Fruit fly (Drosophila melanogaster) whole organism, larva: Measurements from ENCODE around the gene CG7568.

Source experiments
- noc ChIP-seq: fragments of 200-800 bp; sonication (Bioruptor generic); optimal IDR thresholded peaks from 3 replicates; lab custom pipeline; 2019; ENCODE audit warnings: missing biosample characterization, mild to moderate bottlenecking, missing genetic modification characterization, moderate library complexity

CG7568 gene

DNA sequence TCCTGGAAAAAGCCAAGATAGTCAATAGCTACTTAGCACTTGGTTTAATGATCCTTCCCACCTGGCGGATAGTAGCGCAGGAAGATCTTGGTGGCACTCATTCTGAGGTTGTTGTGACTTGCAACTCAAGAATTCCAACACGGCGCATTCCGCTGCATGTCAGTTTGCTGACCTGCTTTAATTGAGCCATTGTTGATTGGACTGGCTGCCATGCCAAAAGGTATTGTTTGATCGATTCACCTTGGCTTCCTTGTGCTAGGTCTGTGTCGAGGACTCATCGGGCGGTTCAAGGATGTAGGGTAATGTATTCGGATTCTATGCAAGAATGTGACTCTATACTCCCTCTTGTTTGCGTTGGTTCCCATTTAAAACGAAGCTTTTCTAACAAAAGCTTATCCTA, at the start of gene CG7568:
CG7568 (minus strand) TSS at position 101 of the 400 bp plus-strand sequence.
- TF ChIP-seq noc (tag; lab: Kevin White, UChicago) = no peak

- TF ChIP-seq noc (tag; lab: Kevin White, UChicago) = no peak
These were observed 25.2 kb upstream of the CG7568 start for dm6 chr3R:29625883-29626282.

DNA sequence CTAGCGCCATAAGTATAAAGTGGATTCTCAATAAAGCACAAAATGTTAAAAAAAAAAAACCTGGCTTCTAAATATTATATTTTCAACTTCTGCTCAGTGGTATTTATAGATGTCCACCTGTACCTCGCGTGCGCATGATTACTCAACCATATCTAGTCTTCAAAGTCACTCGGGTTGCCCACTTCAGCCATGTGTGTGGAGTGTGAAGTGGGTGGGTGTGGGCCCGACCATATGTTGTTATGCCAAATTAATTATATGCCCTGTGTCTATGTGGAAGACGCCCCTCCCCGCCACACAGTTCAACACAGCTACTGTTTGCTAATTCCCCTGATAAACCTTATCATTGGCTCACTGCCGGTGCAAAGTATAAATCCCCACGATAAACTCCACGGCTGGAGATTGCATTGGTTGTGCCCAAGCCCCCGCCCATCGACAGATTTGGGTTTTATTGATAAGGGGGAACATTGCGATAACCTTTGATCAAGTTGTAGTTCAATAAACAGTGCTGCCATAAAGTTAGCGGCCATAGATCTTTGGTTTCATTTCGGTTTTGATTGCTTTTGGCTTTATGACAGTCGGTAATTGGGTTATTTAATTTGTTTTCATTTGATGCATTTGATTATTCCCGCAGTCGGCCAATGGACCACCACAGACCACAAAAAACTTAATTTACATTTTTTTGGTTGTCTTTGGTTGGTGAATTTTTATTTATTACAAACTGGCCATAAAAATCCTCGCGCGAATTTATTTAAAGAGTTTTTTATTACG, 20.2 kb upstream of the CG7568 start:
- peak; percentile 26 for TF ChIP-seq noc (tag; lab: Kevin White, UChicago)

DNA sequence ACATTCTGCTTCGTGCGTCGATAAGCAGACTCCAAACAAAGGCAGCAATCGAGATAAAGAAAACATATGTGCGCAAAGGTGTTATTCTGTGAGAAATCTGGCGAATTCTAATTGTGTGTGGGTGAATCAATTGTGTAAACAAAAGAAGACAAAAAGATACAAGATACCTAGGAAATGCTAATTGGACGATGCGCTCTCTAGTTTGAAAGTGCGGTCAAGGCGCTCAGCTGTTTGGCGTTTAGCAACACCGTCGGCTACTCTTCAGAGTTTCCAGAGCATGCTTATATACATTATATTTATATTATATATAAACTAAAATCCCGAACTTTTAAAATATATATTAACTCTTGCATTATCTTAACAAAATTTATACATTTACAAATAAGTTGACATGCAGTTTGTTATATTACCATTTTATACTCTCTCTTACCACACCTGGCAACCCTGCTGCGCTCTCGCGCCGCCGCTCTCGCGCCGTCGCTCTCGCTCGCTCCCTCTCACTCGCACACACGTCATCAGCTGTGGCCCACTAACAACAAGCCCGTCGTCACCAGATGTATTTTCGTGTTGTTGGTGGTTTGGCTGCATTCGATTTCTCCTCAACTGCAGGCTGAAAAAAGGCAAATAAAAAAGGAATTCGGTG, 18.0 kb upstream of the CG7568 start, which contains the start of gene CG1907:
CG1907 (plus strand) TSS at position 551 of the 643 bp plus-strand sequence.
- TF ChIP-seq noc (tag; lab: Kevin White, UChicago) = peak; percentile 97

- TF ChIP-seq noc (tag; lab: Kevin White, UChicago) = no peak
These were observed 17.1 kb upstream of the CG7568 start for dm6 chr3R:29617709-29618212.

- TF ChIP-seq noc (tag; lab: Kevin White, UChicago) = no peak
These were observed 16.5 kb upstream of the CG7568 start for dm6 chr3R:29617197-29617596.

dm6 chr3R:29610958-29611357, 10.3 kb upstream of the CG7568 start:
- no peak for TF ChIP-seq noc (tag; lab: Kevin White, UChicago)

DNA sequence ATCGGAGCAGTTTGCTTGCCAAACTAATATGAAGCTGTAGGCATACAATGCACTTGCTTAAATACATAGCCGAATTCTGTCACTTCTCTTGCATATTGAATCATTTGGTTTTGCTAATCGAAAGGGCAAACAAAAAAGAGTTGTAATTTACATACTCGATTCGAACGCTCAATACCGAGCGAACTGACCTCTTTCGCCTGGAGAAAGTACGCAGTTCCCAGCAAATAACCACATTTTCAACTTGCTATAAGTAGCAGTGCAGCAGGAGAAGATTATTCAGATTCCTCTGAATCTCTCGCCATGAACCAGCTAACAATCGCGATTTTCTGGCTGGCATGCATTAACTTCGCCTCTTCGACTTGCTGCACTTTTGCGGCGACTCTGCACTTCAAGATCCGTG, 7.5 kb upstream of the CG7568 start, which contains the start of gene Diedel2:
Diedel2 (plus strand) TSS at position 301 of the 400 bp plus-strand sequence.
- no peak for TF ChIP-seq noc (tag; lab: Kevin White, UChicago)

DNA sequence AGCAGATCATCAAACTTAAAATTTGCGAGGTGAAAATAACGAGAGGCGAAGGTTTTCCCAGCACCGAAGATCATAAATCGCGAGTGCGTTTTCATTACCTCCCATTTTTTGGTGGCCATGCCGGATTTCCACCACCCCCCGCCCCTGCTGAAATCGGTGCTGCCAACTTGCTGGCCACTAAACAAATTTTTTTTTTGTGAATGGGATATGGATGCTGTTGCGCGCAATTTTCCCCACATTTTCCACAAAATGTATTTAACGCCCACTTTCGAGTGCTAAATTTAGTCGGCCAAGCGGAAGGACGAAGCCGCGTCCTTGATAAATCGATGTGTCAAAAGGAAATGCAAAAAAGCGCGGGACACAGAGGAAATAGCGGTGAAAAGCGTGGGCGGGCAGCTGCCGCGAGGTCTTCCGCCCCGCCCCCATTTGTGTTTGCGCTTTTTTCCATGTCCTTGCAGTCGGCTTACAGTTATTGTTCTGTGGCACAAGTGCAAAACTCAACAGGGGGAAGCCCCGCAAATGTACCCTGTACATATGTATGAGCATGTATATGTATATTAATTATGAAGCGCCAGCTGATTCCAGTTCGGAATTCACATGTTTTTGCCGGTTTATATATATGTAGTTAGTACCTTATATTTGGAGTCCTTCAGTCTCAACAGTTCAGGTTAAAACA, 8.4 kb downstream of the CG7568 start:
- TF ChIP-seq noc (tag; lab: Kevin White, UChicago) = no peak

DNA sequence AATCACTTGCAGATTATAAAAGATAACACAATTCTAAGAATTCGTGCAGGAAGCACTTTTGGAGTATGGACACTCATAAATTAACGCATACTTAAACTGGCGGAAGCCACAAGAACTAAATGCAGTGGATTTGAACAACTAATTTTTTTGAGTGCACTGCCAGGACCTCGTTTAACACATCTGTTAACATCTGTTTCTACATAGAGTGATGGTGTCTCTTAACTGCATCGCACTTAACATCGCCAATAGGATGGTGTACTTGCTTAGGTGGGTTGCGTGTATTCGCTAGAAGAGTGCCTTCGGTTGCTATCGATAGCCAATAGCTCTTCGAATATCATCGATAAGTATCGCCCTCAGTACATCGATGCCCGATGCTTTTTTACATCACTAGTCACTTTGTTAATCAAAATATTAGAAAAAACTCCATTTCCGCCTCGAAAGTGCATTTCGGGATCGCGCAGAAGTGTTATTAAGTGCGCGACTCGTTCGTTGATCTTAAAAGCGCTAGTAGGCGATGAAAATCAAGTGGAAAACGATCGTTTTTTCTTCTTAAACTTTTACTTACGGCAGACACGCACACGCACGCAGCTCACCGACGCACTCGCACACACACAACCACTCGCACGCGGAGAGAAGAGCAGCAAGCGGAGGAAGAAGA, 9.1 kb downstream of the CG7568 start, which contains the start of gene alph:
alph (plus strand) TSS at position 351 of the 658 bp plus-strand sequence.
- TF ChIP-seq noc (tag; lab: Kevin White, UChicago) = no peak

DNA sequence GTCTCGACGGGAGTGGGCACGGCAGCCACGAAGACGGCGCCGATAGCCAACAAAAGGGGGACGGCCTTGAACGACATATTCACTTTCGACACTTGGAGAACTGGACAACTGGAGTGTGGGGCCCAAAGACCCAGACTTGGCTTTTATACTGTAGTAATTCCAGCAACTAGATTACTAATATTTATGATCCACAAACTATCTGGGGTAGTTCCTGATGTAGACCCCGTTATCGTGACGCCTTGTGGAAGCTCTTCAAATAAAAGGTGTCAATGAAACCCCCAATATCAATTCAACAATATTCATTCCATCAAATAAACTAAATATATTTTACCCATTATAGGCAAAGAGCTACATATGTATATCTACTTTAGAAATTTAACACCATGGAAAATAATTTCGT, 9.9 kb downstream of the CG7568 start, which contains the start of gene CG31041:
CG31041 (minus strand) TSS at position 101 of the 400 bp plus-strand sequence.
- no peak for TF ChIP-seq noc (tag; lab: Kevin White, UChicago)

DNA sequence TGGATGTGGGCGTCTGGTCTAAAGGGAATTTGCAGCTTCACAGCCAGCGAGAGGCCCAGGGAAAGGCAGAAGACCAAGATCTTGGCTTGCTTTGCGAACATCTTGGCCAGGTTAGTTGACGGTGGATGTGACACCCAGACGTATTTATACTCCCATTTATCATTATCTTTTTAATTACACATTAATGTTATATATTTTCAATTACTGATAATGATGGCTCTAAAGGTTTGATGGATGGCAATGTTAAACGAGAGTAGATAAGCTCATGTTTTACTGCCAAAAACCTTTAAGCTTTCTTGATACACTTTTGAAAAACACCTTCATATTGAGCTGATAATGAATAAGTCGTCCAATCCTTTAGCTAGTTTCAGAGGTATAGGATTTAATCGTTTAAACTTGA, 11.0 kb downstream of the CG7568 start, which contains the start of gene CG11470:
CG11470 (minus strand) TSS at position 101 of the 400 bp plus-strand sequence.
- TF ChIP-seq noc (tag; lab: Kevin White, UChicago) = no peak

DNA sequence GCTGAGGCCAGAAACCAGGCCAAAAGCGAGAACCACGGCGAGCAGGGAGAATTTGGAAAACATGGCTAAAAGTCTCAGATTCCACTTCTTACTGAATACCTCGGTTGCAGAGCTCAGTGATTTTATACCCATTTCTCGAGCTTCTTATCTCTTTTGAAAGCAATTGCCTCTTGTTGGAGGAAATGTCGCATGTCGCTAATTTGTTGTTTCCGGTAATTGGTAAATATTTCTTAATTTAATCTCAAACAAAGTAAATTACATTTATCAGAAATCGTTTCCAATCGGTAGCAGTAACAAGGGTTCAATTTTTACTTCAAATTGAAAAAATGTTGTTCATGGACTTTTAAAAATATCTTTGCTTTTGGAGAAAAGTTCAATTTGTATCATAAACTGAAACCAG, 12.7 kb downstream of the CG7568 start, which contains the start of gene CG7567:
CG7567 (minus strand) TSS at position 101 of the 400 bp plus-strand sequence.
- no peak for TF ChIP-seq noc (tag; lab: Kevin White, UChicago)

dm6 chr3R:29586743-29587142, 13.9 kb downstream of the CG7568 start:
- no peak for TF ChIP-seq noc (tag; lab: Kevin White, UChicago)
